Worm (Caenorhabditis elegans): ENCODE measurements around the gene srh-31.

The srh-31 gene

ce11 chrV:17707022-17707421 lies at the start of gene srh-31:
srh-31 (plus strand) TSS chrV:17707322.
- TF ChIP-seq alr-1 (tag; optimal IDR thresholded peaks at IDR 0.05; ENCODE audit: borderline replicate concordance) = no peak
- no peak for TF ChIP-seq ces-1 (GFP tag; optimal IDR thresholded peaks at IDR 0.05)
- no peak for TF ChIP-seq jun-1 (tag; optimal IDR thresholded peaks at IDR 0.05)
- no peak for TF ChIP-seq vab-15 (tag; optimal IDR thresholded peaks at IDR 0.05)
- TF ChIP-seq mef-2 (tag; optimal IDR thresholded peaks at IDR 0.05) = no peak
- no peak for TF ChIP-seq efl-3 (GFP tag; optimal IDR thresholded peaks at IDR 0.05)
- TF ChIP-seq sup-37 (GFP tag; optimal IDR thresholded peaks at IDR 0.05) = no peak
- TF ChIP-seq lin-39 (tag; optimal IDR thresholded peaks at IDR 0.05) = no peak
- no peak for TF ChIP-seq ceh-88 (GFP tag; IDR thresholded peaks at IDR 0.05)
- TF ChIP-seq rnt-1 (tag; optimal IDR thresholded peaks at IDR 0.05) = no peak
- TF ChIP-seq zip-4 (GFP tag; optimal IDR thresholded peaks at IDR 0.05) = no peak
- TF ChIP-seq skn-1 (tag; optimal IDR thresholded peaks at IDR 0.05) = no peak
- TF ChIP-seq elt-3 (tag; optimal IDR thresholded peaks at IDR 0.05) = no peak
- no peak for TF ChIP-seq nhr-20 (tag; optimal IDR thresholded peaks at IDR 0.05)
- TF ChIP-seq lin-35 (GFP tag; optimal IDR thresholded peaks at IDR 0.05) = no peak
- no peak for TF ChIP-seq tlp-1 (tag; optimal IDR thresholded peaks at IDR 0.05)
- TF ChIP-seq Y116A8C.19 (tag; optimal IDR thresholded peaks at IDR 0.05; ENCODE audit: borderline replicate concordance) = no peak
- no peak for TF ChIP-seq irx-1 (tag; optimal IDR thresholded peaks at IDR 0.05)
- TF ChIP-seq C04F5.9 (tag; optimal IDR thresholded peaks at IDR 0.05) = no peak

ce11 chrV:17658824-17659223 lies 48.3 kb upstream of the srh-31 start:
- TF ChIP-seq nhr-85 (tag) = peak; percentile 5
- TF ChIP-seq lin-14 (GFP tag; optimal IDR thresholded peaks at IDR 0.05) = no peak

- TF ChIP-seq nhr-77 (tag; optimal IDR thresholded peaks at IDR 0.05) (no peak), grh-1 (GFP tag; IDR thresholded peaks at IDR 0.05) (no peak), mdl-1 (tag; optimal IDR thresholded peaks at IDR 0.05) (peak in 1 of 2 experiments; percentile 52), sptf-1 (tag; optimal IDR thresholded peaks at IDR 0.05) (no peak), C16A3.4 (tag; optimal IDR thresholded peaks at IDR 0.05) (no peak), egl-27 (tag; optimal IDR thresholded peaks at IDR 0.05) (no peak), elt-2 (tag; optimal IDR thresholded peaks at IDR 0.05) (peak; percentile 99), xbp-1 (tag; optimal IDR thresholded peaks at IDR 0.05) (no peak), hlh-17 (GFP tag; optimal IDR thresholded peaks at IDR 0.05; ENCODE audit: borderline replicate concordance) (no peak), lin-13 (GFP tag; optimal IDR thresholded peaks at IDR 0.05) (no peak), ceh-63 (GFP tag; optimal IDR thresholded peaks at IDR 0.05) (no peak), skn-1 (tag; optimal IDR thresholded peaks at IDR 0.05) (no peak), tlp-1 (tag; optimal IDR thresholded peaks at IDR 0.05) (no peak), unc-130 (tag; optimal IDR thresholded peaks at IDR 0.05) (no peak), mep-1 (tag; optimal IDR thresholded peaks at IDR 0.05) (no peak), ceh-90 (tag; optimal IDR thresholded peaks at IDR 0.05) (no peak), nhr-237 (tag; optimal IDR thresholded peaks at IDR 0.05) (no peak), elt-3 (tag; optimal IDR thresholded peaks at IDR 0.05) (no peak), jun-1 (tag; optimal IDR thresholded peaks at IDR 0.05) (peak; percentile 24), unc-86 (tag; optimal IDR thresholded peaks at IDR 0.05) (no peak), lin-35 (GFP tag; optimal IDR thresholded peaks at IDR 0.05) (peak in 1 of 2 experiments; percentile 40), fkh-10 (GFP tag; optimal IDR thresholded peaks at IDR 0.05) (no peak), zip-4 (GFP tag; optimal IDR thresholded peaks at IDR 0.05) (peak; percentile 20), efl-1 (optimal IDR thresholded peaks at IDR 0.05) (no peak), efl-1 (GFP tag; optimal IDR thresholded peaks at IDR 0.05 in 1 of 2) (no peak), unc-62 (GFP tag; optimal IDR thresholded peaks at IDR 0.05) (no peak), nhr-19 (GFP tag; conservative IDR thresholded peaks at IDR 0.05) (peak; percentile 36), lin-14 (GFP tag; optimal IDR thresholded peaks at IDR 0.05) (no peak), pqm-1 (tag; optimal IDR thresholded peaks at IDR 0.05) (peak; percentile 94), swsn-7 (tag; optimal IDR thresholded peaks at IDR 0.05) (no peak), aha-1 (tag; optimal IDR thresholded peaks at IDR 0.05) (no peak), nhr-90 (tag; optimal IDR thresholded peaks at IDR 0.05; ENCODE audit: poor library complexity) (peak; percentile 65), hpl-2 (GFP tag; optimal IDR thresholded peaks at IDR 0.05) (peak; percentile 28), nhr-20 (tag; optimal IDR thresholded peaks at IDR 0.05) (peak; percentile 64), irx-1 (tag; optimal IDR thresholded peaks at IDR 0.05) (no peak), zag-1 (tag; optimal IDR thresholded peaks at IDR 0.05) (no peak), lin-15B (tag; optimal IDR thresholded peaks at IDR 0.05) (no peak), alr-1 (tag; optimal IDR thresholded peaks at IDR 0.05; ENCODE audit: borderline replicate concordance) (no peak)
Observed at ce11 chrV:17659228-17659627, 47.9 kb upstream of the srh-31 start, which contains the start of gene fbxa-108. fbxa-108 (minus strand) TSS chrV:17659385.

Data from whole organism, L1 larva.